Worm (Caenorhabditis elegans) whole organism, L4 larva: ENCODE data around the gene dsl-5.
A peak's percentile ranks its signal among the peaks of the same experiment; 100 is the strongest.

Experiments used
- F10B5.3 ChIP-seq: sonication (generic microtip); optimal IDR thresholded peaks from 2 replicates; lab custom pipeline; 2016; ENCODE audit warnings: mild to moderate bottlenecking, missing genetic modification characterization, missing compliant biosample characterization
- F37D6.2 ChIP-seq: sonication (generic microtip); optimal IDR thresholded peaks from 2 replicates; lab custom pipeline; 2016; ENCODE audit warnings: mild to moderate bottlenecking, missing genetic modification characterization, missing compliant biosample characterization
- F44E2.7 ChIP-seq: fragments of 200-800 bp; sonication (Bioruptor generic); IDR thresholded peaks from 2 replicates; pipeline ENCODE4 v2.1.2; 2022; ENCODE audit warnings: missing genetic modification characterization, missing compliant biosample characterization
- R02D3.7 ChIP-seq: fragments of 150-350 bp; sonication (generic microtip); optimal IDR thresholded peaks from 3 replicates; lab custom pipeline; 2014; ENCODE audit warnings: missing biosample characterization, missing genetic modification characterization
- T26A8.4 ChIP-seq: fragments of 200-800 bp; sonication (Bioruptor generic); IDR thresholded peaks from 2 replicates; pipeline ENCODE4 v1.3.6; 2022; ENCODE audit warnings: missing genetic modification characterization, missing compliant biosample characterization
- Y5F2A.4 ChIP-seq: fragments of 200-800 bp; sonication (Bioruptor generic); optimal IDR thresholded peaks from 2 replicates; lab custom pipeline; 2018; ENCODE audit warnings: mild to moderate bottlenecking, missing genetic modification characterization, missing compliant biosample characterization
- aly-2 ChIP-seq: sonication (generic microtip); optimal IDR thresholded peaks from 2 replicates; lab custom pipeline; 2018; ENCODE audit warnings: missing biosample characterization, missing genetic modification characterization
- ama-1 ChIP-seq: fragments of 150-350 bp; optimal IDR thresholded peaks from 2 replicates; lab custom pipeline; 2014; ENCODE audit warnings: inconsistent platforms, mixed read lengths
- arid-1 ChIP-seq: fragments of 200-800 bp; sonication (Bioruptor generic); conservative IDR thresholded peaks from 2 replicates; pipeline ENCODE4 v1.3.6; 2022; ENCODE audit warnings: missing genetic modification reagents, missing genetic modification characterization, missing compliant biosample characterization
- attf-4 ChIP-seq: sonication (generic microtip); optimal IDR thresholded peaks from 3 replicates; lab custom pipeline; 2017; ENCODE audit warnings: missing biosample characterization, missing genetic modification characterization
- ceh-20 ChIP-seq: fragments of 200-800 bp; sonication (Bioruptor generic); IDR thresholded peaks from 2 replicates; pipeline ENCODE4 v1.3.6; 2022; ENCODE audit warnings: missing genetic modification reagents, missing genetic modification characterization, missing compliant biosample characterization
- ceh-28 ChIP-seq: fragments of 150-350 bp; optimal IDR thresholded peaks from 2 replicates; lab custom pipeline; 2014; ENCODE audit warnings: missing biosample characterization, missing genetic modification reagents, missing genetic modification characterization
- ceh-62 ChIP-seq: sonication (generic microtip); optimal IDR thresholded peaks from 2 replicates; lab custom pipeline; 2017; ENCODE audit warnings: missing biosample characterization, missing genetic modification characterization
- cey-2 ChIP-seq: sonication (generic microtip); optimal IDR thresholded peaks from 3 replicates; lab custom pipeline; 2017; ENCODE audit warnings: missing genetic modification characterization, mild to moderate bottlenecking, missing compliant biosample characterization, antibody characterized with exemption, borderline replicate concordance; ENCODE audit not compliant: insufficient read depth
- daf-16 ChIP-seq, 3 experiments: sonication (generic microtip); optimal IDR thresholded peaks; 2 replicates each; lab custom pipeline; 2016 to 2017; ENCODE audit warnings: missing genetic modification characterization in 3 of 3, missing genetic modification reagents in 3 of 3, mild to moderate bottlenecking in 2 of 3, missing compliant biosample characterization in 2 of 3, missing biosample characterization in 1 of 3, moderate library complexity in 1 of 3
- dmd-8 ChIP-seq: fragments of 200-800 bp; sonication (Bioruptor generic); IDR thresholded peaks from 2 replicates; pipeline ENCODE4 v1.3.6; 2022; ENCODE audit warnings: missing genetic modification characterization, missing compliant biosample characterization
- dmd-9 ChIP-seq: fragments of 200-800 bp; sonication (Bioruptor generic); IDR thresholded peaks from 2 replicates; pipeline ENCODE4 v1.3.6; 2022; ENCODE audit warnings: missing genetic modification reagents, missing genetic modification characterization, missing compliant biosample characterization
- dpl-1 ChIP-seq: fragments of 150-350 bp; optimal IDR thresholded peaks from 2 replicates; lab custom pipeline; 2014; ENCODE audit warnings: missing biosample characterization, missing genetic modification reagents, missing genetic modification characterization
- dve-1 ChIP-seq: sonication (generic microtip); optimal IDR thresholded peaks from 2 replicates; lab custom pipeline; 2017; ENCODE audit warnings: antibody characterized with exemption, mild to moderate bottlenecking, missing genetic modification characterization, missing compliant biosample characterization; ENCODE audit not compliant: insufficient read depth
- egl-43 ChIP-seq: fragments of 200-800 bp; sonication (Bioruptor generic); IDR thresholded peaks from 2 replicates; pipeline ENCODE4 v1.3.6; 2022; ENCODE audit warnings: missing genetic modification reagents, missing genetic modification characterization, missing compliant biosample characterization
- fos-1 ChIP-seq: fragments of 150-350 bp; optimal IDR thresholded peaks from 2 replicates; lab custom pipeline; 2014; ENCODE audit warnings: missing biosample characterization, missing genetic modification characterization
- gei-8 ChIP-seq: fragments of 200-800 bp; sonication (Bioruptor generic); optimal IDR thresholded peaks from 2 replicates; lab custom pipeline; 2018; ENCODE audit warnings: mild to moderate bottlenecking, missing genetic modification characterization, missing compliant biosample characterization
- hlh-11 ChIP-seq: fragments of 200-800 bp; sonication (Bioruptor generic); optimal IDR thresholded peaks from 2 replicates; lab custom pipeline; 2018; ENCODE audit warnings: mild to moderate bottlenecking, missing genetic modification characterization, missing compliant biosample characterization
- hlh-30 ChIP-seq: sonication (generic microtip); optimal IDR thresholded peaks from 2 replicates; lab custom pipeline; 2017; ENCODE audit warnings: antibody characterized with exemption, mild to moderate bottlenecking, missing genetic modification characterization, missing compliant biosample characterization; ENCODE audit not compliant: insufficient read depth
- hmg-1.1 ChIP-seq: fragments of 200-800 bp; sonication (Bioruptor generic); IDR thresholded peaks from 2 replicates; pipeline ENCODE4 v1.3.6; 2022; ENCODE audit warnings: missing genetic modification reagents, missing genetic modification characterization, missing compliant biosample characterization
- jun-1 ChIP-seq: fragments of 150-350 bp; optimal IDR thresholded peaks from 2 replicates; lab custom pipeline; 2014; ENCODE audit warnings: missing biosample characterization, missing genetic modification reagents, missing genetic modification characterization
- lin-15B ChIP-seq: fragments of 150-350 bp; sonication (generic microtip); optimal IDR thresholded peaks from 3 replicates; lab custom pipeline; 2014; ENCODE audit warnings: missing biosample characterization, missing genetic modification characterization
- lin-38 ChIP-seq: fragments of 200-800 bp; sonication (Bioruptor generic); IDR thresholded peaks from 2 replicates; pipeline ENCODE4 v1.3.6; 2022; ENCODE audit warnings: missing genetic modification reagents, missing genetic modification characterization, missing compliant biosample characterization
- lin-39 ChIP-seq: fragments of 150-350 bp; optimal IDR thresholded peaks from 2 replicates; lab custom pipeline; 2014; ENCODE audit warnings: missing biosample characterization, missing genetic modification reagents, missing genetic modification characterization
- lir-3 ChIP-seq: sonication (generic microtip); optimal IDR thresholded peaks from 2 replicates; lab custom pipeline; 2016; ENCODE audit warnings: mild to moderate bottlenecking, missing genetic modification characterization, missing compliant biosample characterization
- lsy-2 ChIP-seq, 2 experiments: fragments of 150-350 bp in 1 of 2; sonication (generic microtip) in 1 of 2; optimal IDR thresholded peaks; 2 replicates each; lab custom pipeline; 2014 to 2017; ENCODE audit warnings: missing biosample characterization in 2 of 2, missing genetic modification characterization in 2 of 2
- mdl-1 ChIP-seq, 2 experiments: fragments of 150-350 bp in 1 of 2; sonication (generic microtip) in 1 of 2; optimal IDR thresholded peaks; 2 replicates each; lab custom pipeline; 2014 to 2017; ENCODE audit warnings: missing biosample characterization in 2 of 2, missing genetic modification characterization in 2 of 2
- mep-1 ChIP-seq: fragments of 150-350 bp; sonication (generic microtip); optimal IDR thresholded peaks from 3 replicates; lab custom pipeline; 2014; ENCODE audit warnings: missing biosample characterization, missing genetic modification characterization
- mes-2 ChIP-seq: sonication (generic microtip); optimal IDR thresholded peaks from 2 replicates; lab custom pipeline; 2016; ENCODE audit warnings: missing genotype, mild to moderate bottlenecking, missing genetic modification characterization, missing compliant biosample characterization; ENCODE audit not compliant: poor library complexity, severe bottlenecking
- mxl-2 ChIP-seq: fragments of 200-800 bp; sonication (Bioruptor generic); conservative IDR thresholded peaks from 2 replicates; pipeline ENCODE4 v1.3.6; 2022; ENCODE audit warnings: missing genetic modification reagents, missing genetic modification characterization, missing compliant biosample characterization
- nhr-111 ChIP-seq: fragments of 200-800 bp; sonication (Bioruptor generic); optimal IDR thresholded peaks from 2 replicates; lab custom pipeline; 2018; ENCODE audit warnings: mild to moderate bottlenecking, missing genetic modification characterization, missing compliant biosample characterization
- nhr-28 ChIP-seq: fragments of 150-350 bp; optimal IDR thresholded peaks from 2 replicates; lab custom pipeline; 2014; ENCODE audit warnings: missing biosample characterization, missing genetic modification characterization
- nhr-42 ChIP-seq: fragments of 200-800 bp; sonication (Bioruptor generic); IDR thresholded peaks from 2 replicates; pipeline ENCODE4 v1.3.6; 2022; ENCODE audit warnings: missing genetic modification characterization, missing compliant biosample characterization
- nhr-6 ChIP-seq: fragments of 150-350 bp; optimal IDR thresholded peaks from 2 replicates; lab custom pipeline; 2014; ENCODE audit warnings: missing biosample characterization, missing genetic modification characterization
- nhr-76 ChIP-seq: fragments of 150-350 bp; optimal IDR thresholded peaks from 2 replicates; lab custom pipeline; 2014; ENCODE audit warnings: missing biosample characterization, missing genetic modification characterization
- nhr-77 ChIP-seq: fragments of 150-350 bp; optimal IDR thresholded peaks from 2 replicates; lab custom pipeline; 2014; ENCODE audit warnings: missing biosample characterization, missing genetic modification characterization
- pha-4 ChIP-seq, 2 experiments: fragments of 150-350 bp in 1 of 2; fragments of 200-800 bp in 1 of 2; sonication (Bioruptor generic) in 1 of 2; IDR thresholded peaks in 1 of 2; optimal IDR thresholded peaks in 1 of 2; 2 replicates each; pipeline versions ENCODE4 v1.3.6 to Lab custom; 2014 to 2022; ENCODE audit warnings: missing genetic modification characterization in 2 of 2, missing genetic modification reagents in 2 of 2, missing biosample characterization in 1 of 2, missing compliant biosample characterization in 1 of 2
- php-3 ChIP-seq: fragments of 200-800 bp; sonication (Bioruptor generic); IDR thresholded peaks from 2 replicates; pipeline ENCODE4 v1.3.6; 2022; ENCODE audit warnings: missing genetic modification reagents, missing genetic modification characterization, missing compliant biosample characterization
- skn-1 ChIP-seq: fragments of 150-350 bp; optimal IDR thresholded peaks from 2 replicates; lab custom pipeline; 2014; ENCODE audit warnings: missing biosample characterization, missing genetic modification characterization
- snpc-1.2 ChIP-seq: fragments of 200-800 bp; sonication (Bioruptor generic); IDR thresholded peaks from 2 replicates; pipeline ENCODE4 v1.3.6; 2022; ENCODE audit warnings: missing genetic modification reagents, missing genetic modification characterization, missing compliant biosample characterization
- snpc-4 ChIP-seq: fragments of 150-350 bp; optimal IDR thresholded peaks from 2 replicates; lab custom pipeline; 2014; ENCODE audit warnings: missing biosample characterization, missing genetic modification characterization
- spr-1 ChIP-seq: sonication (generic microtip); optimal IDR thresholded peaks from 2 replicates; lab custom pipeline; 2016; ENCODE audit warnings: mild to moderate bottlenecking, missing genetic modification characterization, missing compliant biosample characterization
- spr-3 ChIP-seq: fragments of 200-800 bp; sonication (Bioruptor generic); optimal IDR thresholded peaks from 2 replicates; lab custom pipeline; 2018; ENCODE audit warnings: mild to moderate bottlenecking, missing genetic modification characterization, missing compliant biosample characterization
- tra-1 ChIP-seq: fragments of 200-800 bp; sonication (Bioruptor generic); IDR thresholded peaks from 2 replicates; pipeline ENCODE4 v1.3.6; 2022; ENCODE audit warnings: missing genetic modification reagents, missing genetic modification characterization, missing compliant biosample characterization
- zag-1 ChIP-seq: fragments of 150-350 bp; optimal IDR thresholded peaks from 2 replicates; lab custom pipeline; 2014; ENCODE audit warnings: missing biosample characterization, missing genetic modification characterization
- zip-11 ChIP-seq: fragments of 200-800 bp; sonication (Bioruptor generic); IDR thresholded peaks from 2 replicates; pipeline ENCODE4 v1.3.6; 2022; ENCODE audit warnings: missing genetic modification characterization, missing compliant biosample characterization
- zip-2 ChIP-seq: fragments of 150-350 bp; optimal IDR thresholded peaks from 2 replicates; lab custom pipeline; 2014; ENCODE audit warnings: missing biosample characterization, missing genetic modification characterization

Gene dsl-5

DNA sequence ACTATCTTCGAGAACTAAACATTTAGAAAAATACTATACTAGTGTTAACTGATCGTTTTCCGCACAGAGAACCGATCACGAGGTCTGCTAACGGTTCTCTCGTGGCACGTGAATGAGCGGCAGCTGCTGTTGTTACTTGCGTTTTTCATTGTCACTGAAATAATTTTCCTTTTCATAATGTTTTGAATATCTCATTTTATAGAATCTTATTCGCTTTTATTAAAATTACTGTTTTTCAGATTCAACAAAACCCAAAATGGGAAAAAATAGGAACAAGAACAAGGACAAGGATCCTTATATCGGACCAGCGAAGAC lies 15.6 kb upstream of the dsl-5 start, which contains the start of gene F58B3.6 (continued):
- peak in 1 of 2 experiments; percentile 2 for TF ChIP-seq daf-16 (GFP tag; optimal IDR thresholded peaks at IDR 0.05; lab: Kevin White, UChicago)
- no peak for TF ChIP-seq daf-16 (tag; optimal IDR thresholded peaks at IDR 0.05; lab: Kevin White, UChicago)
- TF ChIP-seq cey-2 (tag; lab: Kevin White, UChicago) = no peak
- no peak for TF ChIP-seq zip-2 (tag; lab: Kevin White, UChicago)
- peak in 1 of 2 experiments; percentile 38 for TF ChIP-seq lsy-2 (tag; optimal IDR thresholded peaks at IDR 0.05; lab: Kevin White, UChicago)
- no peak for TF ChIP-seq fos-1 (tag; lab: Kevin White, UChicago)
- TF ChIP-seq nhr-76 (tag; lab: Kevin White, UChicago) = no peak
- no peak for TF ChIP-seq F44E2.7 (GFP tag; lab: Robert Waterston, UW)
- TF ChIP-seq pha-4 (GFP tag; IDR thresholded peaks at IDR 0.05; lab: Robert Waterston, UW) = no peak
- no peak for TF ChIP-seq pha-4 (tag; optimal IDR thresholded peaks at IDR 0.05; lab: Kevin White, UChicago)
- no peak for TF ChIP-seq nhr-111 (GFP tag; lab: Kevin White, UChicago)
- no peak for TF ChIP-seq F10B5.3
- no peak for TF ChIP-seq zip-11 (GFP tag; lab: Robert Waterston, UW)
- TF ChIP-seq nhr-42 (GFP tag; lab: Robert Waterston, UW) = no peak
- no peak for TF ChIP-seq lin-15B (tag; lab: Kevin White, UChicago)
- no peak for TF ChIP-seq spr-1 (tag; lab: Kevin White, UChicago)
- TF ChIP-seq dmd-9 = no peak
- no peak for TF ChIP-seq lin-39 (tag; lab: Kevin White, UChicago)
- no peak for TF ChIP-seq ceh-20 (GFP tag; lab: Robert Waterston, UW)
- no peak for TF ChIP-seq arid-1 (GFP tag; lab: Robert Waterston, UW)
- TF ChIP-seq mes-2 (tag; lab: Kevin White, UChicago) = no peak
- TF ChIP-seq attf-4 (tag; lab: Kevin White, UChicago) = no peak
- no peak for TF ChIP-seq zag-1
- peak; percentile 74 for TF ChIP-seq hlh-11 (tag; lab: Kevin White, UChicago)
- TF ChIP-seq spr-3 (GFP tag; lab: Kevin White, UChicago) = no peak
- TF ChIP-seq snpc-4 (tag; lab: Kevin White, UChicago) = no peak
- no peak for TF ChIP-seq ceh-62 (tag; lab: Kevin White, UChicago)
- peak; percentile 83 for TF ChIP-seq dve-1 (tag; lab: Kevin White, UChicago)
- TF ChIP-seq mxl-2 (GFP tag; lab: Robert Waterston, UW) = no peak
- TF ChIP-seq F37D6.2 (tag; lab: Kevin White, UChicago) = no peak
- TF ChIP-seq Y5F2A.4 (GFP tag; lab: Kevin White, UChicago) = no peak
- TF ChIP-seq lir-3 = no peak
- TF ChIP-seq dmd-8 (GFP tag; lab: Robert Waterston, UW) = no peak
- no peak for TF ChIP-seq aly-2 (tag; lab: Kevin White, UChicago)
- no peak for TF ChIP-seq php-3
- no peak for TF ChIP-seq gei-8
- no peak for TF ChIP-seq snpc-1.2 (GFP tag; lab: Robert Waterston, UW)
- TF ChIP-seq mep-1 (tag; lab: Kevin White, UChicago) = peak; percentile 30
- TF ChIP-seq hlh-30 = peak; percentile 96
- no peak for TF ChIP-seq ceh-28 (tag; lab: Kevin White, UChicago)
- TF ChIP-seq ama-1 (lab: Kevin White, UChicago) = no peak
- TF ChIP-seq nhr-28 (tag; lab: Kevin White, UChicago) = peak; percentile 72
- TF ChIP-seq mdl-1 (tag; optimal IDR thresholded peaks at IDR 0.05; lab: Kevin White, UChicago) = peak in 1 of 2 experiments; percentile 64
- TF ChIP-seq T26A8.4 (GFP tag; lab: Robert Waterston, UW) = no peak
- TF ChIP-seq hmg-1.1 (GFP tag; lab: Robert Waterston, UW) = 0 out of 2 replicates have a peak, but pooled peaks have one; percentile 24
- TF ChIP-seq jun-1 = no peak
- TF ChIP-seq nhr-77 (tag; lab: Kevin White, UChicago) = no peak
- no peak for TF ChIP-seq R02D3.7 (tag; lab: Kevin White, UChicago)
- no peak for TF ChIP-seq skn-1 (tag; lab: Kevin White, UChicago)
- TF ChIP-seq nhr-6 (tag; lab: Kevin White, UChicago) = no peak
- no peak for TF ChIP-seq tra-1 (GFP tag; lab: Robert Waterston, UW)
- TF ChIP-seq lin-38 (GFP tag; lab: Robert Waterston, UW) = no peak; the same call in 1 of the 2 replicates
- no peak for TF ChIP-seq dpl-1
- TF ChIP-seq egl-43 = no peak
